Fruit fly (Drosophila melanogaster) whole organism, wandering third instar larva: ENCODE results near the gene CG7330.

Source experiments
- Dif ChIP-seq: fragments of 200-275, 200-300 bp; sonication (Bioruptor generic); optimal IDR thresholded peaks from 2 replicates; lab custom pipeline; 2018; ENCODE audit warnings: missing biosample characterization, missing genetic modification characterization; ENCODE audit not compliant: partially characterized antibody
- Myc ChIP-seq: fragments of >200 bp; optimal IDR thresholded peaks from 2 replicates; lab custom pipeline; 2017
- OdsH ChIP-seq: fragments of 200-800 bp; sonication (Bioruptor generic); optimal IDR thresholded peaks from 2 replicates; lab custom pipeline; 2016; ENCODE audit warnings: missing biosample characterization, mild to moderate bottlenecking, missing genetic modification characterization
- psq ChIP-seq: fragments of 200-800 bp; sonication (Bioruptor generic); optimal IDR thresholded peaks from 3 replicates; lab custom pipeline; 2017; ENCODE audit warnings: missing biosample characterization, mild to moderate bottlenecking, missing genetic modification characterization, moderate library complexity
- usp ChIP-seq: fragments of >200 bp; optimal IDR thresholded peaks from 2 replicates; lab custom pipeline; 2017; ENCODE audit warnings: missing biosample characterization, missing genetic modification characterization

DNA sequence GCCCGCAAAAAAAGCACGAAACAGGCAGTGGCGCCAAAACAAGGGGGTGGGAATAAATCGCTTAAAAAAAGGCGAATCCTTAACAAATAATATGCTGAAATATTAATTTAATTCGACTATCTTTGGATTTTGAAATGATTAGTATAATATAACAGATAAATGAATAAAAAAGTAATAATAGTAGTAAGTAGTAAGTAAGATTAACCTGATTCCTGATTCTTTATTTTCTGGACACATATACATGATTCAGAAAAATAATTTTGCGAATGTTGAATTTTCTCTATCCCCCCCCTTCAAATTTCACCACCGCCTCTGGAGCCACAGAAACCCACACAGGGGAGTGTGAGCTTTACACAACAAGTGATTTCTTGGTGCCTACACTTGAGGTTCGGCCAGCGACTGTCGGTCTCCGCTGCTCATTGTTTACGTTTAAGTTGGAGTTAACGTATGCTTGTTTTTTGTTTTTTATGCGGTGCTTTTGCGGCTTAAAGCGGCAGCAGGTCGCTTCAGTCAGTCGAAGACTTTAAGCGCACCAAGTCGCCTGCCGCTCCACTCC lies at the start of gene CG7330:
- TF ChIP-seq psq = peak; percentile 77
- TF ChIP-seq usp (GFP tag; lab: Kevin White, UChicago) = no peak
- TF ChIP-seq Dif (GFP tag; lab: Kevin White, UChicago) = no peak
- no peak for TF ChIP-seq Myc (lab: Kevin White, UChicago)
- peak; percentile 88 for TF ChIP-seq OdsH
